Fruit fly (Drosophila melanogaster) whole organism, embryonic: Measurements from ENCODE around the gene Trf4-1.

ENCODE experiments used
- Abd-B ChIP-seq: fragments of 200-800 bp; sonication (Bioruptor generic); optimal IDR thresholded peaks from 2 replicates; lab custom pipeline; 2018; ENCODE audit warnings: missing biosample characterization, mild to moderate bottlenecking, missing genetic modification characterization, moderate library complexity
- Atf-2 ChIP-seq: fragments of 200-800 bp; sonication (Bioruptor generic); optimal IDR thresholded peaks from 2 replicates; lab custom pipeline; 2016; ENCODE audit warnings: missing biosample characterization, missing genetic modification characterization
- CG10209 ChIP-seq: fragments of 200-800 bp; sonication (Bioruptor generic); optimal IDR thresholded peaks from 3 replicates; lab custom pipeline; 2017; ENCODE audit warnings: missing biosample characterization, mild to moderate bottlenecking, missing genetic modification characterization, missing genetic modification reagents
- CG12236 ChIP-seq: fragments of 200-800 bp; sonication (Bioruptor generic); optimal IDR thresholded peaks from 2 replicates; lab custom pipeline; 2016; ENCODE audit warnings: missing biosample characterization, missing genetic modification characterization
- CG12391 ChIP-seq: fragments of 200-800 bp; sonication (Bioruptor generic); optimal IDR thresholded peaks from 3 replicates; lab custom pipeline; 2018; ENCODE audit warnings: missing biosample characterization, mild to moderate bottlenecking, missing genetic modification characterization, moderate library complexity
- CG13296 ChIP-seq: fragments of 200-800 bp; sonication (Bioruptor generic); optimal IDR thresholded peaks from 3 replicates; lab custom pipeline; 2018; ENCODE audit warnings: missing biosample characterization, mild to moderate bottlenecking, missing genetic modification characterization
- CG14860 ChIP-seq: fragments of 200-800 bp; sonication (Bioruptor generic); IDR thresholded peaks from 3 replicates; pipeline ENCODE4 v1.3.6; 2022; ENCODE audit warnings: missing biosample characterization, missing genetic modification characterization; ENCODE audit not compliant: partially characterized antibody
- CG14965 ChIP-seq: fragments of 200-800 bp; sonication (Bioruptor generic); optimal IDR thresholded peaks from 2 replicates; lab custom pipeline; 2016; ENCODE audit warnings: missing biosample characterization, missing genetic modification characterization, borderline replicate concordance
- CG15011 ChIP-seq: fragments of 200-800 bp; sonication (Bioruptor generic); optimal IDR thresholded peaks from 3 replicates; lab custom pipeline; 2018; ENCODE audit warnings: missing biosample characterization, mild to moderate bottlenecking, missing genetic modification characterization
- CG15514 ChIP-seq: fragments of 200-800 bp; sonication (Bioruptor generic); optimal IDR thresholded peaks from 3 replicates; lab custom pipeline; 2017; ENCODE audit warnings: missing biosample characterization, missing genetic modification characterization, mild to moderate bottlenecking, moderate library complexity, missing genetic modification reagents
- CG18764 ChIP-seq: fragments of 200-800 bp; sonication (Bioruptor generic); optimal IDR thresholded peaks from 3 replicates; lab custom pipeline; 2016; ENCODE audit warnings: missing biosample characterization, missing genetic modification characterization
- CG3065 ChIP-seq: fragments of 200-800 bp; sonication (Bioruptor generic); optimal IDR thresholded peaks from 2 replicates; lab custom pipeline; 2016; ENCODE audit warnings: missing biosample characterization, missing genetic modification characterization
- CG32767 ChIP-seq: fragments of 200-800 bp; sonication (Bioruptor generic); IDR thresholded peaks from 2 replicates; pipeline ENCODE4 v1.3.6; 2022; ENCODE audit warnings: missing biosample characterization, missing genetic modification characterization
- CG33557 ChIP-seq: fragments of 200-800 bp; sonication (Bioruptor generic); optimal IDR thresholded peaks from 2 replicates; lab custom pipeline; 2019; ENCODE audit warnings: missing biosample characterization, mild to moderate bottlenecking, missing genetic modification characterization, moderate library complexity
- CG42726 ChIP-seq: fragments of 200-800 bp; sonication (Bioruptor generic); IDR thresholded peaks from 2 replicates; pipeline ENCODE4 v1.3.6; 2022; ENCODE audit warnings: missing biosample characterization, missing genetic modification characterization; ENCODE audit not compliant: partially characterized antibody
- CG4328 ChIP-seq: fragments of 200-800 bp; sonication (Bioruptor generic); optimal IDR thresholded peaks from 3 replicates; lab custom pipeline; 2017; ENCODE audit warnings: missing biosample characterization, missing genetic modification reagents, missing genetic modification characterization
- CG4617 ChIP-seq: fragments of 200-800 bp; sonication (Bioruptor generic); optimal IDR thresholded peaks from 3 replicates; lab custom pipeline; 2016; ENCODE audit warnings: missing biosample characterization, missing genetic modification characterization, borderline replicate concordance
- CG5245 ChIP-seq: fragments of 200-800 bp; sonication (Bioruptor generic); optimal IDR thresholded peaks from 3 replicates; lab custom pipeline; 2016; ENCODE audit warnings: missing biosample characterization, missing genetic modification characterization
- CG6765 ChIP-seq: fragments of 200-800 bp; sonication (Bioruptor generic); optimal IDR thresholded peaks from 3 replicates; lab custom pipeline; 2017; ENCODE audit warnings: missing biosample characterization, mild to moderate bottlenecking, missing genetic modification characterization
- CG7786 ChIP-seq: fragments of 200-800 bp; sonication (Bioruptor generic); optimal IDR thresholded peaks from 2 replicates; lab custom pipeline; 2016; ENCODE audit warnings: missing biosample characterization, missing genetic modification characterization
- CG7987 ChIP-seq: fragments of 200-800 bp; sonication (Bioruptor generic); optimal IDR thresholded peaks from 2 replicates; lab custom pipeline; 2018; ENCODE audit warnings: missing biosample characterization, mild to moderate bottlenecking, missing genetic modification characterization, moderate library complexity
- Chrac-16 ChIP-seq: fragments of 200-800 bp; sonication (Bioruptor generic); optimal IDR thresholded peaks from 3 replicates; lab custom pipeline; 2016; ENCODE audit warnings: missing biosample characterization, missing genetic modification characterization
- Dbx ChIP-seq: fragments of 200-800 bp; sonication (Bioruptor generic); IDR thresholded peaks from 3 replicates; pipeline ENCODE4 v1.3.6; 2022; ENCODE audit warnings: missing biosample characterization, missing genetic modification characterization
- GATAe ChIP-seq: fragments of 200-800 bp; sonication (Bioruptor generic); conservative IDR thresholded peaks from 2 replicates; pipeline ENCODE4 v1.3.6; 2022; ENCODE audit warnings: missing biosample characterization, missing genetic modification characterization
- H15 ChIP-seq: fragments of 200-800 bp; sonication (Bioruptor generic); IDR thresholded peaks from 3 replicates; pipeline ENCODE4 v1.3.6; 2022; ENCODE audit warnings: missing biosample characterization, missing genetic modification characterization
- Hey ChIP-seq: fragments of 200-800 bp; sonication (Bioruptor generic); optimal IDR thresholded peaks from 3 replicates; lab custom pipeline; 2018; ENCODE audit warnings: missing biosample characterization, mild to moderate bottlenecking, missing genetic modification characterization
- Hmx ChIP-seq: fragments of 200-800 bp; sonication (Bioruptor generic); optimal IDR thresholded peaks from 2 replicates; lab custom pipeline; 2016; ENCODE audit warnings: missing biosample characterization, missing genetic modification characterization
- Lhr ChIP-seq: fragments of 200-800 bp; sonication (Bioruptor generic); optimal IDR thresholded peaks from 3 replicates; lab custom pipeline; 2017; ENCODE audit warnings: mild to moderate bottlenecking, missing biosample characterization, missing genetic modification reagents, missing genetic modification characterization
- Lim3 ChIP-seq: fragments of 200-800 bp; sonication (Bioruptor generic); IDR thresholded peaks from 2 replicates; pipeline ENCODE4 v1.3.6; 2022; ENCODE audit warnings: missing biosample characterization, missing genetic modification characterization
- MTF-1 ChIP-seq: fragments of 200-800 bp; sonication (Bioruptor generic); optimal IDR thresholded peaks from 2 replicates; lab custom pipeline; 2018; ENCODE audit warnings: missing biosample characterization, mild to moderate bottlenecking, missing genetic modification characterization, borderline replicate concordance
- Taf1 ChIP-seq: fragments of 200-800 bp; sonication (Bioruptor generic); IDR thresholded peaks from 2 replicates; pipeline ENCODE4 v1.3.6; 2022; ENCODE audit warnings: missing biosample characterization, missing genetic modification characterization
- Usf ChIP-seq: fragments of 200-800 bp; sonication (Bioruptor generic); optimal IDR thresholded peaks from 2 replicates; lab custom pipeline; 2017; ENCODE audit warnings: missing genotype, missing biosample characterization, missing genetic modification characterization
- ap ChIP-seq: fragments of 200-800 bp; sonication (Bioruptor generic); IDR thresholded peaks from 2 replicates; pipeline ENCODE4 v1.3.6; 2022; ENCODE audit warnings: missing biosample characterization, missing genetic modification characterization
- cad ChIP-seq: fragments of >200 bp; optimal IDR thresholded peaks from 2 replicates; lab custom pipeline; 2017; ENCODE audit warnings: missing biosample characterization, missing genetic modification characterization
- cato ChIP-seq: fragments of 200-800 bp; sonication (Bioruptor generic); optimal IDR thresholded peaks from 2 replicates; lab custom pipeline; 2016; ENCODE audit warnings: missing biosample characterization, missing genetic modification characterization, borderline replicate concordance
- ci ChIP-seq: fragments of 200-800 bp; sonication (Bioruptor generic); IDR thresholded peaks from 3 replicates; pipeline ENCODE4 v1.3.6; 2022; ENCODE audit warnings: missing biosample characterization, missing genetic modification characterization
- crol ChIP-seq: fragments of 200-800 bp; sonication (Bioruptor generic); IDR thresholded peaks from 2 replicates; pipeline ENCODE4 v1.3.6; 2022; ENCODE audit warnings: missing biosample characterization, missing genetic modification characterization
- dm ChIP-seq: fragments of 200-800 bp; sonication (Bioruptor generic); optimal IDR thresholded peaks from 3 replicates; lab custom pipeline; 2016; ENCODE audit warnings: missing biosample characterization, missing genetic modification characterization
- esg ChIP-seq: fragments of 200-800 bp; sonication (Bioruptor generic); conservative IDR thresholded peaks from 2 replicates; pipeline ENCODE4 v1.3.6; 2022; ENCODE audit warnings: missing biosample characterization, missing genetic modification characterization
- fu2 ChIP-seq: fragments of 200-800 bp; sonication (Bioruptor generic); optimal IDR thresholded peaks from 2 replicates; lab custom pipeline; 2016; ENCODE audit warnings: missing biosample characterization, missing genetic modification characterization
- gcm2 ChIP-seq: fragments of 200-800 bp; sonication (Bioruptor generic); optimal IDR thresholded peaks from 2 replicates; lab custom pipeline; 2016; ENCODE audit warnings: missing biosample characterization, missing genetic modification characterization
- kay ChIP-seq: fragments of 200-800 bp; sonication (Bioruptor generic); optimal IDR thresholded peaks from 2 replicates; lab custom pipeline; 2016; ENCODE audit warnings: missing biosample characterization, missing genetic modification characterization
- mirr ChIP-seq: fragments of 200-800 bp; sonication (Bioruptor generic); optimal IDR thresholded peaks from 3 replicates; lab custom pipeline; 2018; ENCODE audit warnings: missing biosample characterization, mild to moderate bottlenecking, missing genetic modification characterization
- pho ChIP-seq: fragments of 200-800 bp; sonication (Bioruptor generic); optimal IDR thresholded peaks from 2 replicates; lab custom pipeline; 2016; ENCODE audit warnings: missing biosample characterization, missing genetic modification characterization
- psq ChIP-seq: fragments of 200-800 bp; sonication (Bioruptor generic); optimal IDR thresholded peaks from 2 replicates; lab custom pipeline; 2017; ENCODE audit warnings: missing biosample characterization, missing genetic modification characterization
- sob ChIP-seq: fragments of 200-800 bp; sonication (Bioruptor generic); IDR thresholded peaks from 2 replicates; pipeline ENCODE4 v1.3.6; 2022; ENCODE audit warnings: missing biosample characterization, missing genetic modification characterization
- tin ChIP-seq: fragments of 200-800 bp; sonication (Bioruptor generic); optimal IDR thresholded peaks from 3 replicates; lab custom pipeline; 2016; ENCODE audit warnings: missing biosample characterization, missing genetic modification characterization
- trem ChIP-seq: fragments of 200-800 bp; optimal IDR thresholded peaks from 3 replicates; lab custom pipeline; 2019; ENCODE audit warnings: missing biosample characterization, mild to moderate bottlenecking, missing genetic modification characterization, moderate library complexity
- vfl ChIP-seq: fragments of 200-800 bp; sonication (Bioruptor generic); optimal IDR thresholded peaks from 2 replicates; lab custom pipeline; 2016; ENCODE audit warnings: missing biosample characterization, missing genetic modification characterization
- vvl ChIP-seq: fragments of 200-800 bp; sonication (Bioruptor generic); IDR thresholded peaks from 2 replicates; pipeline ENCODE4 v1.3.6; 2022; ENCODE audit warnings: missing biosample characterization, missing genetic modification characterization
- z ChIP-seq: fragments of 200-800 bp; sonication (Bioruptor generic); IDR thresholded peaks from 3 replicates; pipeline ENCODE4 v1.3.6; 2022; ENCODE audit warnings: missing biosample characterization, missing genetic modification characterization
- zen2 ChIP-seq: fragments of 200-800 bp; sonication (Bioruptor generic); IDR thresholded peaks from 3 replicates; pipeline ENCODE4 v1.3.6; 2022; ENCODE audit warnings: missing biosample characterization, missing genetic modification characterization; ENCODE audit not compliant: partially characterized antibody

Gene Trf4-1

dm6 chrX:8606206-8606605 lies 46.1 kb downstream of the Trf4-1 start, which contains the start of gene Caf1-180 (continued):
- TF ChIP-seq CG5245 (GFP tag; lab: Kevin White, UChicago), result no peak
- TF ChIP-seq Hey (tag; lab: Kevin White, UChicago), result no peak
- TF ChIP-seq gcm2 (GFP tag; lab: Kevin White, UChicago), result no peak
- TF ChIP-seq CG7786 (GFP tag; lab: Kevin White, UChicago), result peak; percentile 47
- TF ChIP-seq sob (GFP tag; lab: Robert Waterston, UW), result no peak
- TF ChIP-seq CG10209 (GFP tag; lab: Kevin White, UChicago), result no peak
- no peak for TF ChIP-seq CG32767 (GFP tag; lab: Robert Waterston, UW)
- TF ChIP-seq CG12236 (GFP tag; lab: Kevin White, UChicago), result no peak
- TF ChIP-seq Lhr, result peak; percentile 27
- TF ChIP-seq ci (GFP tag; lab: Robert Waterston, UW), result peak; percentile 39; the same call in 1 of the 3 replicates
- TF ChIP-seq esg (GFP tag; lab: Robert Waterston, UW), result no peak
- TF ChIP-seq Atf-2, result no peak
- TF ChIP-seq CG15011 (GFP tag; lab: Kevin White, UChicago), result no peak
- no peak for TF ChIP-seq CG12391 (tag; lab: Kevin White, UChicago)
- no peak for TF ChIP-seq psq (GFP tag; lab: Kevin White, UChicago)
- TF ChIP-seq CG13296 (GFP tag; lab: Kevin White, UChicago), result no peak
- no peak for TF ChIP-seq Lim3 (GFP tag; lab: Robert Waterston, UW)
- no peak for TF ChIP-seq crol
- TF ChIP-seq Taf1 (GFP tag; lab: Robert Waterston, UW), result no peak
- TF ChIP-seq CG6765 (GFP tag; lab: Kevin White, UChicago), result no peak
- peak; percentile 1 for TF ChIP-seq fu2 (GFP tag; lab: Kevin White, UChicago)
- TF ChIP-seq CG4328, result no peak
- TF ChIP-seq CG4617 (GFP tag; lab: Kevin White, UChicago), result peak; percentile 54
- no peak for TF ChIP-seq CG33557 (GFP tag; lab: Kevin White, UChicago)
- no peak for TF ChIP-seq cato (GFP tag; lab: Kevin White, UChicago)
- TF ChIP-seq H15 (GFP tag; lab: Robert Waterston, UW), result no peak
- peak; percentile 87 for TF ChIP-seq CG42726 (GFP tag; lab: Robert Waterston, UW)
- TF ChIP-seq vfl (GFP tag; lab: Kevin White, UChicago), result no peak
- no peak for TF ChIP-seq CG7987
- TF ChIP-seq Usf (GFP tag; lab: Kevin White, UChicago), result no peak
- TF ChIP-seq MTF-1 (GFP tag; lab: Kevin White, UChicago), result no peak
- no peak for TF ChIP-seq dm (GFP tag; lab: Kevin White, UChicago)
- TF ChIP-seq mirr (GFP tag; lab: Kevin White, UChicago), result no peak
- no peak for TF ChIP-seq ap (GFP tag; lab: Robert Waterston, UW)
- TF ChIP-seq CG15514, result peak; percentile 58
- TF ChIP-seq Dbx (GFP tag; lab: Robert Waterston, UW), result 0 out of 3 replicates have a peak, but pooled peaks have one; percentile 12
- no peak for TF ChIP-seq Hmx (GFP tag; lab: Kevin White, UChicago)
- TF ChIP-seq tin (GFP tag; lab: Kevin White, UChicago), result no peak
- no peak for TF ChIP-seq cad
- peak; percentile 45 for TF ChIP-seq pho (GFP tag; lab: Kevin White, UChicago)
- TF ChIP-seq z (GFP tag; lab: Robert Waterston, UW), result no peak
- peak; percentile 57; the same call in 2 of the 3 replicates for TF ChIP-seq CG14860 (GFP tag; lab: Robert Waterston, UW)
- TF ChIP-seq Abd-B (GFP tag; lab: Kevin White, UChicago), result no peak
- TF ChIP-seq Chrac-16 (GFP tag; lab: Kevin White, UChicago), result no peak
- no peak for TF ChIP-seq GATAe (GFP tag; lab: Robert Waterston, UW)
- TF ChIP-seq CG18764 (GFP tag; lab: Kevin White, UChicago), result no peak
- peak; percentile 44; the same call in 1 of the 2 replicates for TF ChIP-seq vvl (GFP tag; lab: Robert Waterston, UW)
- TF ChIP-seq CG14965 (GFP tag; lab: Kevin White, UChicago), result no peak
- peak; percentile 67 for TF ChIP-seq trem
- peak; percentile 58; the same call in 1 of the 3 replicates for TF ChIP-seq zen2 (GFP tag; lab: Robert Waterston, UW)
- no peak for TF ChIP-seq CG3065
- TF ChIP-seq kay (GFP tag; lab: Kevin White, UChicago), result no peak
